Fruit fly (Drosophila melanogaster): ENCODE results near the gene CstF50.

DNA sequence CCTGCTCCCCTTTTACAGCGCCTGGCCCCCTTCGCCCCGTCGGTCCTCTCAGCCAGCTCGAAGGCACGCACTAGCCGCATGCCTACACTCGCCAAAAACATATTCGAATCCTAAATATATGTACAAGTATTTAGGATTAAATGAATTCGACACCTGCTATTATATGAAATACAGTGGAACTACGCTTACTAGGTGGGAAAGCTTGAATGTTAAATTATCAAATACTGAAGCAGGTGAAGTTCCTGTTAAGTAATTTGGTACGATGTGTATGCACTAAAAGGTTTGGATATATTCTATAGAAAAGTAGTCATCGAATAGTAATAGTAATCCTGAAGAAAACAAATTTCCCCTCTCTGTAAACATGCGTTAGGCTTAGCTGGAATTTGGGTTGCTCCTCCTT, 47.0 kb downstream of the CstF50 start:
- TF ChIP-seq CG10348 (GFP tag; IDR thresholded peaks at IDR 0.05) (no peak), Pif1A (GFP tag; optimal IDR thresholded peaks at IDR 0.05) (peak; percentile 47), CG14655 (GFP tag; optimal IDR thresholded peaks at IDR 0.05) (peak; percentile 87), CG9948 (tag; optimal IDR thresholded peaks at IDR 0.05) (peak; percentile 76), Pif1B (GFP tag; optimal IDR thresholded peaks at IDR 0.05) (peak; percentile 37), D1 (tag; optimal IDR thresholded peaks at IDR 0.05) (no peak), CG17806 (tag; optimal IDR thresholded peaks at IDR 0.05) (peak; percentile 49), Ets98B (GFP tag; IDR thresholded peaks at IDR 0.05) (no peak), CG13204 (GFP tag; optimal IDR thresholded peaks at IDR 0.05) (no peak), Snoo (tag; optimal IDR thresholded peaks at IDR 0.05) (no peak), fd96Ca (GFP tag; IDR thresholded peaks at IDR 0.05) (peak; percentile 37; the same call in 2 of the 3 replicates)
